Worm (Caenorhabditis elegans) whole organism, L1 larva: Measurements from ENCODE around the gene F41E6.5.

Experiments used
- ces-1 ChIP-seq: fragments of 150-350 bp; optimal IDR thresholded peaks from 2 replicates; lab custom pipeline; 2014; ENCODE audit warnings: missing biosample characterization, missing genetic modification reagents, missing genetic modification characterization
- egl-13 ChIP-seq: sonication (generic microtip); optimal IDR thresholded peaks from 2 replicates; lab custom pipeline; 2016; ENCODE audit warnings: missing genotype, missing genetic modification reagents, missing genetic modification characterization, missing compliant biosample characterization
- fkh-8 ChIP-seq: sonication (generic microtip); optimal IDR thresholded peaks from 2 replicates; lab custom pipeline; 2016; ENCODE audit warnings: mild to moderate bottlenecking, missing genetic modification characterization, missing compliant biosample characterization
- nhr-237 ChIP-seq: fragments of 150-350 bp; optimal IDR thresholded peaks from 2 replicates; lab custom pipeline; 2014; ENCODE audit warnings: missing biosample characterization, missing genetic modification characterization
- ztf-11 ChIP-seq, 2 experiments: sonication (generic microtip); optimal IDR thresholded peaks; 2 replicates each; lab custom pipeline; 2016 to 2017; ENCODE audit warnings: missing genetic modification characterization in 2 of 2, missing biosample characterization in 1 of 2, missing compliant biosample characterization in 1 of 2

DNA sequence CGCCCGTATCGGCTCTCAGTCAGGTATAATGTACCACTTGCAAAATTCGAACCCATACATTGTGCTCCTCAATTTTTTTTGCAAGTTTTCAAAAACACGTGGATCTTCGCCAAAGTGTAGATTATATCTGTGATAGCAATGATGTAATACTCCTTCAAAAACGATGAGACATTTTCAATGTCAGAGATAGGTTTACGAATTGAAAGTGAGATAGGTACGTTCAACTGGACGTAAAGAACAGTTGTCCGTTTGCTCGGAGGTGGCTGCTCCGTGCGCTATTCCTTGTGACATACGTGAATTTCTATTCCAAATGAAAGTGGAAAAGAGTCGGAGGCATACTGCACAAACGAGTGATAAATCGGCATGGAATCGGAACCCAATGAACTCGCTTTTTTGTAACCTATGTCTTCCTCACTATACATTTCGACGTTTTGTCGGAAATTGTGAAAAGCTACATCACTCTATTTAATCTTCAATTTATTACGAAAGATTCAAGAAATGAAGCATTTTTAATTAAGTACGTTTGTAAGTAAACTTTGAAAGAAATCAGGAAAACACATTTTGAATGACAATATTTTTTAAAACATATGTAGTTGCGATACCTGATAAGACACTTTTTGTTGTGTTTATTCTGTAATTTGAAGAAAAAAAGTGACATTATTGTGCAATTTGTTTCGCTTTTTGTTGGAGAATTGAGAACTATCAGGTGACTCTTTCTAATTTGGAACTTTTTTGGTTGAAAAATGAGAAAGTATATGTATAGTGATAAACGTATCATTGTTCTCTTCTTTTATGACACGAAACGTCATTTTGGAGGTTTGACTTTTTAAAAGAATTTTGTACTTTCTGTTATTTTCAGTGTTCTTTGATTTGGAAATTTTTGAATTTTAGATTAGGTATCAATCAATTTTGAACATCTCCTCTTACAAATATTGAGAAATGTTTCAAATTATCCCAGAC lies 51.5 kb downstream of the F41E6.5 start:
- no peak for TF ChIP-seq nhr-237 (tag; lab: Kevin White, UChicago)
- TF ChIP-seq ces-1 (GFP tag; lab: Kevin White, UChicago): no peak
- no peak for TF ChIP-seq fkh-8
- no peak for TF ChIP-seq ztf-11 (tag; optimal IDR thresholded peaks at IDR 0.05; lab: Kevin White, UChicago)
- no peak for TF ChIP-seq egl-13 (tag; lab: Kevin White, UChicago)
